Worm (Caenorhabditis elegans): ENCODE measurements around the gene znf-474.

DNA sequence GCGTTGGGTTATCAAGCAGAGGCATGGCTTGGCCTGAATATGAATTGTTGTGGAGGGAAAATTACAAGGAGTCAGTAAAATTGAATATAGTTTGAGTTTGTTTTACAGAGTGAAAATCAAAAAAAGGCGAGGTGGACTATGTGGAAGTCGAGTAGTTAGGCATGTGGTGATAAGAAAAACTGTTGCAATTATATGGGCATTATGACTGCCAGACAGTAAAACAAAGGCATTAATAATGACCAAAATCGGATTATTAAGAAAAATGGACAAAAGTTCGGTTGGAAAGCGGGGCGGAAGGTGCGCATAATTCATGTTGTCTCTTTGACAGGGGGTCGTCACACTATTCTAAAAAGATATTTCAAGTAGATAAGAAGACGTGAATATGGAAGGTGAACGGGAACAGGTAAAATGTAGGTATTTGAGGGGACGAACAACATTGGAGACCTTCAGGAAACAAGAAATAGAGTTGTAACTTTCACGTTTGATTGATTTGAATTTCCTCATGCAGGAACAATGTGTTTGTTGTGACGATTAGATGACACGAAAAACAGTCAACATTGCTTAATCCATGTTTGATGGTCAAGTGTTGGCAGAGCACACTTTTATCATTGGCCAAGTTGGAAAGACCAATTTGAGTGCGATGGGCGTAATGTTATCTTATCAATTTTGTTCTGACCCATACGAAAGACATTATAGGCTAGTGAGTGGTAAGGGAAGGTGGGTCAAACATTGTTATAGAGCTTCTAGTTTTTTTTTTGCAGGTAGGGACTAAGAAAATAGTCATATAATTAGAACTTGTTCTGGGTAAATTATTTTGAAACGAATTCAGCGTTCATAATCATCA lies 4.6 kb downstream of the znf-474 start, which contains the start of gene mfsd-11:
- no peak for TF ChIP-seq F49E8.2 (tag; optimal IDR thresholded peaks at IDR 0.05; ENCODE audit: insufficient read depth)
- TF ChIP-seq pha-4 (tag; optimal IDR thresholded peaks at IDR 0.05) = no peak
- no peak for TF ChIP-seq efl-1 (GFP tag; optimal IDR thresholded peaks at IDR 0.05)
- no peak for TF ChIP-seq madf-3 (GFP tag; IDR thresholded peaks at IDR 0.05)

Data from whole organism, young adult.